Worm (Caenorhabditis elegans) whole organism, midembryonic: ENCODE data around the gene ver-4.

Source experiments
- T22C8.4 ChIP-seq: fragments of 200-800 bp; sonication (Bioruptor generic); IDR thresholded peaks from 2 replicates; pipeline ENCODE4 v1.3.6; 2022; ENCODE audit warnings: missing genetic modification characterization, missing compliant biosample characterization
- cog-1 ChIP-seq: sonication (generic microtip); optimal IDR thresholded peaks from 2 replicates; lab custom pipeline; 2016; ENCODE audit warnings: missing genetic modification characterization, missing compliant biosample characterization
- flt-1 ChIP-seq: fragments of 200-800 bp; sonication (Bioruptor generic); IDR thresholded peaks from 2 replicates; pipeline ENCODE4 v1.3.6; 2022; ENCODE audit warnings: missing genetic modification characterization, missing compliant biosample characterization
- klf-2 ChIP-seq: fragments of 200-800 bp; sonication (Bioruptor generic); conservative IDR thresholded peaks from 2 replicates; pipeline ENCODE4 v1.3.6; 2022; ENCODE audit warnings: missing genetic modification reagents, missing genetic modification characterization, missing compliant biosample characterization
- med-1 ChIP-seq: sonication (generic microtip); optimal IDR thresholded peaks from 2 replicates; lab custom pipeline; 2017; ENCODE audit warnings: missing genetic modification characterization, mild to moderate bottlenecking, missing compliant biosample characterization, antibody characterized with exemption, missing genetic modification reagents; ENCODE audit not compliant: insufficient read depth
- ref-1 ChIP-seq: fragments of 200-800 bp; sonication (Bioruptor generic); conservative IDR thresholded peaks from 2 replicates; pipeline ENCODE4 v1.3.6; 2022; ENCODE audit warnings: missing genetic modification reagents, missing genetic modification characterization, missing compliant biosample characterization
- tab-1 ChIP-seq: fragments of 200-800 bp; sonication (Bioruptor generic); IDR thresholded peaks from 2 replicates; pipeline ENCODE4 v1.3.6; 2022; ENCODE audit warnings: missing genetic modification characterization, missing compliant biosample characterization
- ztf-23 ChIP-seq: fragments of 200-800 bp; sonication (Bioruptor generic); IDR thresholded peaks from 2 replicates; pipeline ENCODE4 v1.3.6; 2022; ENCODE audit warnings: missing genetic modification reagents, missing genetic modification characterization, missing compliant biosample characterization
- ztf-29 ChIP-seq: fragments of 200-800 bp; sonication (Bioruptor generic); IDR thresholded peaks from 2 replicates; pipeline ENCODE4 v1.3.6; 2022; ENCODE audit warnings: missing genetic modification reagents, missing genetic modification characterization, missing compliant biosample characterization

The ver-4 gene

ce11 chrX:10959136-10959535, 23.0 kb upstream of the ver-4 start, which contains the start of gene K09C8.2:
K09C8.2 (plus strand) TSS chrX:10959436.
- no peak for TF ChIP-seq cog-1
- no peak for TF ChIP-seq ztf-29 (GFP tag; lab: Robert Waterston, UW)

- TF ChIP-seq klf-2 (GFP tag; lab: Robert Waterston, UW) (no peak), med-1 (GFP tag; lab: Kevin White, UChicago) (no peak), ztf-23 (GFP tag; lab: Robert Waterston, UW) (no peak), ztf-29 (GFP tag; lab: Robert Waterston, UW) (no peak), flt-1 (GFP tag; lab: Robert Waterston, UW) (no peak), ref-1 (GFP tag; lab: Robert Waterston, UW) (no peak), T22C8.4 (GFP tag; lab: Robert Waterston, UW) (no peak), cog-1 (no peak)
Measured at ce11 chrX:10961724-10962123, 20.4 kb upstream of the ver-4 start.

ce11 chrX:10963453-10964046, 18.6 kb upstream of the ver-4 start, which contains the start of gene nas-10:
nas-10 (minus strand) TSS chrX:10963503.
- peak; percentile 87 for TF ChIP-seq klf-2 (GFP tag; lab: Robert Waterston, UW)
- TF ChIP-seq T22C8.4 (GFP tag; lab: Robert Waterston, UW): peak; percentile 90
- peak; percentile 95 for TF ChIP-seq flt-1 (GFP tag; lab: Robert Waterston, UW)
- peak; percentile 82 for TF ChIP-seq ztf-29 (GFP tag; lab: Robert Waterston, UW)
- no peak for TF ChIP-seq med-1 (GFP tag; lab: Kevin White, UChicago)
- TF ChIP-seq ref-1 (GFP tag; lab: Robert Waterston, UW): peak; percentile 75
- TF ChIP-seq cog-1: peak; percentile 79
- peak; percentile 90 for TF ChIP-seq tab-1
- peak; percentile 95 for TF ChIP-seq ztf-23 (GFP tag; lab: Robert Waterston, UW)

ce11 chrX:10965508-10965907, 16.6 kb upstream of the ver-4 start:
- TF ChIP-seq klf-2 (GFP tag; lab: Robert Waterston, UW) (no peak), med-1 (GFP tag; lab: Kevin White, UChicago) (no peak), T22C8.4 (GFP tag; lab: Robert Waterston, UW) (no peak), ztf-23 (GFP tag; lab: Robert Waterston, UW) (no peak), cog-1 (no peak), tab-1 (no peak), ref-1 (GFP tag; lab: Robert Waterston, UW) (no peak), flt-1 (GFP tag; lab: Robert Waterston, UW) (no peak), ztf-29 (GFP tag; lab: Robert Waterston, UW) (no peak)

- no peak for TF ChIP-seq ref-1 (GFP tag; lab: Robert Waterston, UW)
- TF ChIP-seq flt-1 (GFP tag; lab: Robert Waterston, UW): no peak
- no peak for TF ChIP-seq tab-1
- TF ChIP-seq med-1 (GFP tag; lab: Kevin White, UChicago): no peak
- no peak for TF ChIP-seq T22C8.4 (GFP tag; lab: Robert Waterston, UW)
- TF ChIP-seq klf-2 (GFP tag; lab: Robert Waterston, UW): no peak
- no peak for TF ChIP-seq ztf-23 (GFP tag; lab: Robert Waterston, UW)
- no peak for TF ChIP-seq ztf-29 (GFP tag; lab: Robert Waterston, UW)
- no peak for TF ChIP-seq cog-1
Measured at ce11 chrX:10966251-10966650, 15.9 kb upstream of the ver-4 start, which contains the start of gene lge-1. lge-1 (plus strand) TSS chrX:10966551.

ce11 chrX:10967698-10968097, 14.5 kb upstream of the ver-4 start, which contains the start of gene K09C8.9:
K09C8.9 (minus strand) TSS chrX:10967798.
- TF ChIP-seq ref-1 (GFP tag; lab: Robert Waterston, UW): no peak
- no peak for TF ChIP-seq med-1 (GFP tag; lab: Kevin White, UChicago)
- no peak for TF ChIP-seq tab-1
- TF ChIP-seq ztf-23 (GFP tag; lab: Robert Waterston, UW): no peak
- no peak for TF ChIP-seq cog-1
- no peak for TF ChIP-seq flt-1 (GFP tag; lab: Robert Waterston, UW)
- TF ChIP-seq klf-2 (GFP tag; lab: Robert Waterston, UW): no peak
- no peak for TF ChIP-seq T22C8.4 (GFP tag; lab: Robert Waterston, UW)
- TF ChIP-seq ztf-29 (GFP tag; lab: Robert Waterston, UW): no peak

ce11 chrX:10970629-10971028, 11.5 kb upstream of the ver-4 start, which contains the start of gene K09C8.8:
K09C8.8 (plus strand) TSS chrX:10970929.
- TF ChIP-seq ztf-23 (GFP tag; lab: Robert Waterston, UW): no peak
- TF ChIP-seq tab-1: no peak
- TF ChIP-seq ztf-29 (GFP tag; lab: Robert Waterston, UW): no peak
- TF ChIP-seq cog-1: no peak
- no peak for TF ChIP-seq flt-1 (GFP tag; lab: Robert Waterston, UW)
- TF ChIP-seq klf-2 (GFP tag; lab: Robert Waterston, UW): no peak
- TF ChIP-seq T22C8.4 (GFP tag; lab: Robert Waterston, UW): no peak
- no peak for TF ChIP-seq ref-1 (GFP tag; lab: Robert Waterston, UW)
- TF ChIP-seq med-1 (GFP tag; lab: Kevin White, UChicago): no peak

- TF ChIP-seq cog-1 (no peak), ztf-23 (GFP tag; lab: Robert Waterston, UW) (no peak), tab-1 (no peak), ref-1 (GFP tag; lab: Robert Waterston, UW) (no peak), klf-2 (GFP tag; lab: Robert Waterston, UW) (no peak), T22C8.4 (GFP tag; lab: Robert Waterston, UW) (no peak), flt-1 (GFP tag; lab: Robert Waterston, UW) (no peak), med-1 (GFP tag; lab: Kevin White, UChicago) (no peak), ztf-29 (GFP tag; lab: Robert Waterston, UW) (no peak)
Measured at ce11 chrX:10971118-10971517, 11.0 kb upstream of the ver-4 start.

- TF ChIP-seq T22C8.4 (GFP tag; lab: Robert Waterston, UW) (no peak), tab-1 (no peak), klf-2 (GFP tag; lab: Robert Waterston, UW) (no peak), cog-1 (no peak), med-1 (GFP tag; lab: Kevin White, UChicago) (no peak), flt-1 (GFP tag; lab: Robert Waterston, UW) (no peak), ztf-23 (GFP tag; lab: Robert Waterston, UW) (no peak), ztf-29 (GFP tag; lab: Robert Waterston, UW) (no peak)
Measured at ce11 chrX:10976447-10977196, 5.5 kb upstream of the ver-4 start.
